Fruit fly (Drosophila melanogaster) whole organism, embryonic: Measurements from ENCODE around the gene CG33325.

Source experiments
- ATbp ChIP-seq: fragments of 200-800 bp; sonication (Bioruptor generic); optimal IDR thresholded peaks from 2 replicates; lab custom pipeline; 2017; ENCODE audit warnings: missing biosample characterization, mild to moderate bottlenecking, missing genetic modification characterization, missing genetic modification reagents
- Ada2b ChIP-seq: fragments of 200-800 bp; sonication (Bioruptor generic); IDR thresholded peaks from 2 replicates; pipeline ENCODE4 v1.3.6; 2022; ENCODE audit warnings: missing biosample characterization, missing genetic modification characterization
- Aef1 ChIP-seq: fragments of 200-800 bp; sonication (Bioruptor generic); IDR thresholded peaks from 3 replicates; pipeline ENCODE4 v1.3.6; 2022; ENCODE audit warnings: missing biosample characterization, missing genetic modification characterization
- Atf6 ChIP-seq: fragments of 200-800 bp; sonication (Bioruptor generic); IDR thresholded peaks from 2 replicates; pipeline ENCODE4 v1.3.6; 2022; ENCODE audit warnings: missing biosample characterization, missing genetic modification characterization
- BtbVII ChIP-seq: fragments of 200-800 bp; sonication (Bioruptor generic); optimal IDR thresholded peaks from 3 replicates; lab custom pipeline; 2017; ENCODE audit warnings: missing biosample characterization, mild to moderate bottlenecking, missing genetic modification characterization
- CG10321 ChIP-seq: fragments of 200-800 bp; sonication (Bioruptor generic); IDR thresholded peaks from 2 replicates; pipeline ENCODE4 v1.3.6; 2022; ENCODE audit warnings: missing biosample characterization, missing genetic modification characterization
- CG11093 ChIP-seq: fragments of 200-800 bp; sonication (Bioruptor generic); IDR thresholded peaks from 3 replicates; pipeline ENCODE4 v1.3.6; 2022; ENCODE audit warnings: missing biosample characterization, missing genetic modification characterization
- CG11247 ChIP-seq: fragments of 200-800 bp; sonication (Bioruptor generic); IDR thresholded peaks from 2 replicates; pipeline ENCODE4 v1.3.6; 2022; ENCODE audit warnings: missing biosample characterization, missing genetic modification characterization
- CG12219 ChIP-seq: fragments of 200-800 bp; sonication (Bioruptor generic); optimal IDR thresholded peaks from 3 replicates; lab custom pipeline; 2018; ENCODE audit warnings: missing biosample characterization, mild to moderate bottlenecking, missing genetic modification characterization
- CG12299 ChIP-seq: fragments of 200-800 bp; sonication (Bioruptor generic); optimal IDR thresholded peaks from 2 replicates; lab custom pipeline; 2018; ENCODE audit warnings: missing biosample characterization, mild to moderate bottlenecking, missing genetic modification characterization
- CG12391 ChIP-seq: fragments of 200-800 bp; sonication (Bioruptor generic); optimal IDR thresholded peaks from 3 replicates; lab custom pipeline; 2018; ENCODE audit warnings: missing biosample characterization, mild to moderate bottlenecking, missing genetic modification characterization, moderate library complexity
- CG15601 ChIP-seq: fragments of 200-800 bp; sonication (Bioruptor generic); optimal IDR thresholded peaks from 3 replicates; lab custom pipeline; 2019; ENCODE audit warnings: missing biosample characterization, mild to moderate bottlenecking, missing genetic modification characterization, moderate library complexity
- CG16813 ChIP-seq: fragments of 200-800 bp; sonication (Bioruptor generic); IDR thresholded peaks from 3 replicates; pipeline ENCODE4 v1.3.6; 2022; ENCODE audit warnings: missing biosample characterization, missing genetic modification characterization; ENCODE audit not compliant: partially characterized antibody
- CG17568 ChIP-seq: fragments of 200-800 bp; sonication (Bioruptor generic); optimal IDR thresholded peaks from 2 replicates; lab custom pipeline; 2018; ENCODE audit warnings: missing biosample characterization, mild to moderate bottlenecking, missing genetic modification characterization, moderate library complexity
- CG18619 ChIP-seq: fragments of 200-800 bp; sonication (Bioruptor generic); optimal IDR thresholded peaks from 3 replicates; lab custom pipeline; 2017; ENCODE audit warnings: missing biosample characterization, mild to moderate bottlenecking, missing genetic modification characterization
- CG2129 ChIP-seq: fragments of 200-800 bp; sonication (Bioruptor generic); IDR thresholded peaks from 2 replicates; pipeline ENCODE4 v1.3.6; 2022; ENCODE audit warnings: missing biosample characterization, missing genetic modification characterization; ENCODE audit not compliant: partially characterized antibody
- CG2678 ChIP-seq: fragments of 200-800 bp; sonication (Bioruptor generic); optimal IDR thresholded peaks from 3 replicates; lab custom pipeline; 2019; ENCODE audit warnings: missing biosample characterization, mild to moderate bottlenecking, missing genetic modification characterization, moderate library complexity
- CG30431 ChIP-seq: fragments of 200-800 bp; sonication (Bioruptor generic); optimal IDR thresholded peaks from 2 replicates; lab custom pipeline; 2017; ENCODE audit warnings: missing biosample characterization, missing genetic modification characterization
- CG3163 ChIP-seq: fragments of 200-800 bp; sonication (Bioruptor generic); optimal IDR thresholded peaks from 3 replicates; lab custom pipeline; 2016; ENCODE audit warnings: missing biosample characterization, missing genetic modification characterization
- CG4854 ChIP-seq: fragments of 200-800 bp; sonication (Bioruptor generic); optimal IDR thresholded peaks from 2 replicates; lab custom pipeline; 2016; ENCODE audit warnings: missing biosample characterization, missing genetic modification characterization, inconsistent platforms
- CG6272 ChIP-seq: fragments of 200-800 bp; sonication (Bioruptor generic); IDR thresholded peaks from 2 replicates; pipeline ENCODE4 v1.3.6; 2022; ENCODE audit warnings: missing biosample characterization, missing genetic modification characterization
- CG6689 ChIP-seq: fragments of 200-800 bp; sonication (Bioruptor generic); IDR thresholded peaks from 2 replicates; pipeline ENCODE4 v1.3.6; 2022; ENCODE audit warnings: missing biosample characterization, missing genetic modification characterization
- CG7928 ChIP-seq: fragments of 200-800 bp; sonication (Bioruptor generic); optimal IDR thresholded peaks from 2 replicates; lab custom pipeline; 2017; ENCODE audit warnings: missing biosample characterization, mild to moderate bottlenecking, missing genetic modification characterization
- CG8089 ChIP-seq: fragments of 200-800 bp; sonication (Bioruptor generic); optimal IDR thresholded peaks from 3 replicates; lab custom pipeline; 2016; ENCODE audit warnings: missing biosample characterization, missing genetic modification characterization
- CG9876 ChIP-seq: fragments of 200-800 bp; sonication (Bioruptor generic); optimal IDR thresholded peaks from 2 replicates; lab custom pipeline; 2016; ENCODE audit warnings: missing biosample characterization, missing genetic modification characterization
- E2f2 ChIP-seq: fragments of 200-800 bp; sonication (Bioruptor generic); IDR thresholded peaks from 2 replicates; pipeline ENCODE4 v1.3.6; 2022; ENCODE audit warnings: missing biosample characterization, missing genetic modification characterization
- Hand ChIP-seq: fragments of 200-800 bp; sonication (Bioruptor generic); optimal IDR thresholded peaks from 2 replicates; lab custom pipeline; 2017; ENCODE audit warnings: mild to moderate bottlenecking, missing biosample characterization, missing genetic modification reagents, missing genetic modification characterization
- NK7.1 ChIP-seq: fragments of 200-800 bp; sonication (Bioruptor generic); optimal IDR thresholded peaks from 3 replicates; lab custom pipeline; 2016; ENCODE audit warnings: missing biosample characterization, missing genetic modification characterization
- NfI ChIP-seq: fragments of 200-800 bp; sonication (Bioruptor generic); optimal IDR thresholded peaks from 3 replicates; lab custom pipeline; 2018; ENCODE audit warnings: missing biosample characterization, mild to moderate bottlenecking, missing genetic modification characterization, moderate library complexity
- Opbp ChIP-seq: fragments of 200-800 bp; sonication (Bioruptor generic); IDR thresholded peaks from 3 replicates; pipeline ENCODE4 v1.3.6; 2022; ENCODE audit warnings: missing biosample characterization, missing genetic modification characterization; ENCODE audit not compliant: partially characterized antibody
- Sox100B ChIP-seq: fragments of 200-800 bp; sonication (Bioruptor generic); optimal IDR thresholded peaks from 3 replicates; lab custom pipeline; 2018; ENCODE audit warnings: missing biosample characterization, mild to moderate bottlenecking, missing genetic modification characterization
- Usf ChIP-seq: fragments of 200-800 bp; sonication (Bioruptor generic); optimal IDR thresholded peaks from 2 replicates; lab custom pipeline; 2017; ENCODE audit warnings: missing genotype, missing biosample characterization, missing genetic modification characterization
- ac ChIP-seq: fragments of 200-800 bp; sonication (Bioruptor generic); optimal IDR thresholded peaks from 3 replicates; lab custom pipeline; 2017; ENCODE audit warnings: missing biosample characterization, mild to moderate bottlenecking, missing genetic modification characterization
- az2 ChIP-seq: fragments of 200-800 bp; sonication (Bioruptor generic); optimal IDR thresholded peaks from 3 replicates; lab custom pipeline; 2016; ENCODE audit warnings: missing biosample characterization, missing genetic modification characterization
- cas ChIP-seq: fragments of 200-800 bp; sonication (Bioruptor generic); IDR thresholded peaks from 2 replicates; pipeline ENCODE4 v1.3.6; 2022; ENCODE audit warnings: missing biosample characterization, missing genetic modification characterization
- cato ChIP-seq: fragments of 200-800 bp; sonication (Bioruptor generic); optimal IDR thresholded peaks from 2 replicates; lab custom pipeline; 2016; ENCODE audit warnings: missing biosample characterization, missing genetic modification characterization, borderline replicate concordance
- caup ChIP-seq: fragments of 200-800 bp; sonication (Bioruptor generic); optimal IDR thresholded peaks from 3 replicates; lab custom pipeline; 2017; ENCODE audit warnings: missing biosample characterization, mild to moderate bottlenecking, missing genetic modification characterization, moderate library complexity; ENCODE audit not compliant: severe bottlenecking
- cg ChIP-seq: fragments of 200-800 bp; sonication (Bioruptor generic); optimal IDR thresholded peaks from 3 replicates; lab custom pipeline; 2019; ENCODE audit warnings: missing biosample characterization, mild to moderate bottlenecking, missing genetic modification characterization, moderate library complexity
- danr ChIP-seq: fragments of 200-800 bp; sonication (Bioruptor generic); IDR thresholded peaks from 2 replicates; pipeline ENCODE4 v1.3.6; 2022; ENCODE audit warnings: missing biosample characterization, missing genetic modification characterization
- ewg ChIP-seq: fragments of 200-800 bp; sonication (Bioruptor generic); optimal IDR thresholded peaks from 3 replicates; lab custom pipeline; 2017; ENCODE audit warnings: mild to moderate bottlenecking, missing biosample characterization, missing genetic modification reagents, missing genetic modification characterization
- fu2 ChIP-seq: fragments of 200-800 bp; sonication (Bioruptor generic); optimal IDR thresholded peaks from 2 replicates; lab custom pipeline; 2016; ENCODE audit warnings: missing biosample characterization, missing genetic modification characterization
- gcm2 ChIP-seq: fragments of 200-800 bp; sonication (Bioruptor generic); optimal IDR thresholded peaks from 2 replicates; lab custom pipeline; 2016; ENCODE audit warnings: missing biosample characterization, missing genetic modification characterization
- gt ChIP-seq: fragments of 200-800 bp; sonication (Bioruptor generic); IDR thresholded peaks from 2 replicates; pipeline ENCODE4 v1.3.6; 2022; ENCODE audit warnings: missing biosample characterization, missing genetic modification characterization
- mld ChIP-seq: fragments of 200-800 bp; sonication (Bioruptor generic); IDR thresholded peaks from 3 replicates; pipeline ENCODE4 v1.3.6; 2022; ENCODE audit warnings: missing biosample characterization, missing genetic modification characterization; ENCODE audit not compliant: partially characterized antibody
- pum ChIP-seq: fragments of 200-800 bp; sonication (Bioruptor generic); optimal IDR thresholded peaks from 2 replicates; lab custom pipeline; 2016; ENCODE audit warnings: missing biosample characterization, missing genetic modification characterization
- repo ChIP-seq: fragments of 200-800 bp; sonication (Bioruptor generic); optimal IDR thresholded peaks from 2 replicates; lab custom pipeline; 2016; ENCODE audit warnings: missing biosample characterization, missing genetic modification characterization
- rib ChIP-seq: fragments of 200-800 bp; sonication (Bioruptor generic); IDR thresholded peaks from 2 replicates; pipeline ENCODE4 v1.3.6; 2022; ENCODE audit warnings: missing biosample characterization, missing genetic modification characterization
- run ChIP-seq: fragments of 200-800 bp; sonication (Bioruptor generic); optimal IDR thresholded peaks from 3 replicates; lab custom pipeline; 2018; ENCODE audit warnings: missing biosample characterization, mild to moderate bottlenecking, missing genetic modification characterization
- sr ChIP-seq: fragments of 200-800 bp; sonication (Bioruptor generic); IDR thresholded peaks from 3 replicates; pipeline ENCODE4 v1.3.6; 2022; ENCODE audit warnings: missing biosample characterization, missing genetic modification characterization
- tll ChIP-seq, 2 experiments: fragments of 200-800 bp in 1 of 2; fragments of >200 bp in 1 of 2; sonication (Bioruptor generic) in 1 of 2; optimal IDR thresholded peaks; 2 replicates each; lab custom pipeline; 2017 to 2019; ENCODE audit warnings: missing biosample characterization in 2 of 2, missing genetic modification characterization in 2 of 2, mild to moderate bottlenecking in 1 of 2, moderate library complexity in 1 of 2
- tna ChIP-seq: fragments of 200-800 bp; sonication (Bioruptor generic); IDR thresholded peaks from 2 replicates; pipeline ENCODE4 v1.3.6; 2022; ENCODE audit warnings: missing biosample characterization, missing genetic modification characterization; ENCODE audit not compliant: partially characterized antibody

Gene CG33325

DNA sequence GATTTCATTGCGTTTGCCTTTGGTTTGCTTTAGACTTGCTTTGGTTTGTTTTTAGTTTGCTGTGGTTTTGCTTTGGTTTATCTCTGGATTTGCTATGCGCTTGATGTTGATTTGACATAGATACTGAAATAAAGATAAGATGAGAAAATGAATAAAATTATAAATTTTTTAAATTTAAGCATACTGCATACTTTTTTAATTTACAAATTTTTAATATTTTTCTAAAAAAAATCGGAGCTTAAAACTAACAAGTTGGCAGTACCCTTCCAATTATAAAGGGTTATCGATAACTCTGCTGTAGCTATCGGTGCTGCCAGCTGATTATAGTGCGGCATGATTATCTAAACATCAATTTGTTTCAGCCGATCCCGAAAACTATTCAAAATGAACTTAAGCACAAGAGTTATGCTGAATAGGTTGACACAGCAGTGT is 6.0 kb downstream of the CG33325 start, which contains the start of gene mRpL19 (continued):
- TF ChIP-seq E2f2 (GFP tag; lab: Robert Waterston, UW) (peak; percentile 50), run (no peak), CG9876 (no peak), CG16813 (peak; percentile 55), CG8089 (no peak), CG4854 (GFP tag; lab: Kevin White, UChicago) (no peak), CG6272 (no peak), pum (GFP tag; lab: Kevin White, UChicago) (no peak), CG3163 (GFP tag; lab: Kevin White, UChicago) (no peak), CG7928 (GFP tag; lab: Kevin White, UChicago) (no peak), Atf6 (GFP tag; lab: Robert Waterston, UW) (no peak), NK7.1 (GFP tag; lab: Kevin White, UChicago) (no peak), tll (GFP tag; optimal IDR thresholded peaks at IDR 0.05; lab: Kevin White, UChicago) (no peak), CG12391 (peak; percentile 78), CG15601 (peak; percentile 65), rib (GFP tag; lab: Robert Waterston, UW) (no peak), Opbp (GFP tag; lab: Robert Waterston, UW) (no peak; the same call in 2 of the 3 replicates), cas (GFP tag; lab: Robert Waterston, UW) (no peak), CG17568 (peak; percentile 49), CG2678 (tag; lab: Kevin White, UChicago) (peak; percentile 63), cato (GFP tag; lab: Kevin White, UChicago) (no peak), CG6689 (no peak), BtbVII (GFP tag; lab: Kevin White, UChicago) (no peak), cg (GFP tag; lab: Kevin White, UChicago) (no peak), Sox100B (peak; percentile 44), repo (GFP tag; lab: Kevin White, UChicago) (no peak), NfI (GFP tag; lab: Kevin White, UChicago) (peak; percentile 44), danr (GFP tag; lab: Robert Waterston, UW) (no peak), gt (no peak), Ada2b (GFP tag; lab: Robert Waterston, UW) (no peak), caup (peak; percentile 0), Aef1 (GFP tag; lab: Robert Waterston, UW) (no peak), ATbp (no peak), az2 (GFP tag; lab: Kevin White, UChicago) (peak; percentile 9), CG12219 (no peak), tna (GFP tag; lab: Robert Waterston, UW) (0 out of 2 replicates have a peak, but pooled peaks have one; percentile 23), gcm2 (GFP tag; lab: Kevin White, UChicago) (no peak), CG11093 (GFP tag; lab: Robert Waterston, UW) (no peak), sr (GFP tag; lab: Robert Waterston, UW) (no peak), Hand (GFP tag; lab: Kevin White, UChicago) (peak; percentile 32), ewg (GFP tag; lab: Kevin White, UChicago) (no peak), CG18619 (GFP tag; lab: Kevin White, UChicago) (no peak), Usf (GFP tag; lab: Kevin White, UChicago) (no peak), CG11247 (GFP tag; lab: Robert Waterston, UW) (no peak), CG2129 (GFP tag; lab: Robert Waterston, UW) (peak; percentile 26), CG30431 (GFP tag; lab: Kevin White, UChicago) (no peak), ac (GFP tag; lab: Kevin White, UChicago) (no peak), CG10321 (GFP tag; lab: Robert Waterston, UW) (no peak), fu2 (GFP tag; lab: Kevin White, UChicago) (no peak), CG12299 (tag; lab: Kevin White, UChicago) (peak; percentile 58), mld (GFP tag; lab: Robert Waterston, UW) (0 out of 3 replicates have a peak, but pooled peaks have one; percentile 30)
